Worm (Caenorhabditis elegans): Measurements from ENCODE around the gene B0336.13.

The B0336.13 gene

DNA sequence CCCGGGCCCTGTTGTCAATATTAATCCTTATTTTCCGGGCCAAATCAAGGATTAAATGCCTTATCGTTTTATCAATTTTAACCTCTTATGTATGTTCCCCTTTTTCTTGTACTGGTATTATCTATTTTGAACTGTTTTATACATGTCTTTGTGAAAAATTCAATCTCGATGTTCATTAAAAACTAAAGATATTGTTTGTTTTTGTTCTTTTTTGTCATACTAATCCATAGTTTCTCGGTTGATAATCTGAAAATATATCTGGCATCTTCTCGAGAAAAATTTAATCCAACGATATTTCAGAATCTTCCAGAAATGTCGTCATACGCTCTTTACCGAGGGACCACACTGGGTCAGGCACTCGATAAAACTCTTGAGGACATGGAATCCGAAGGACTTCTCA lies at the start of gene B0336.13:
Gene B0336.13 (plus strand): TSS at position 301 of the 400 bp plus-strand sequence.
- peak; percentile 22 for TF ChIP-seq ceh-36 (tag; optimal IDR thresholded peaks at IDR 0.05)
- TF ChIP-seq tra-4 (tag; optimal IDR thresholded peaks at IDR 0.05), result no peak

DNA sequence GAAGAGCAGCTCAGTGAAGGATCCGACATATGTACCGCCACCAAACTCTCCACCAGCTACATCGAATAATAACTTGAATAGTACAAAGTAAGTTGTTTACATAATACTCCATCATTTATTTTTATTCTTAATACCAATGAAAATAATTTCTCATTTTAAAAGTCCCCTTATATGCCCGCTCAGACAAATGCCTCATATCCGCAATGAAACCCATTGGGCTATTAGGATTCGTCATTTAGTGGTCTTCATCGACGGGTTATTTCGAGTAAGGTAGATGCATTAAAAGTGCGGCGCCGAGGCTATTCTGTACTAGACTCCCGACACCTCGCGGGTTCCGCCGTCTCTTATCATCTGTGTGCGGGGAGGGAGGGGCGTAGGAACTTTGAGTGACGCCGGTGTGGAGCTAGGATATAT lies 40.1 kb upstream of the B0336.13 start:
- TF ChIP-seq pes-1 (GFP tag; IDR thresholded peaks at IDR 0.05), result 0 out of 2 replicates have a peak, but pooled peaks have one; percentile 29
- TF ChIP-seq flt-1 (GFP tag; IDR thresholded peaks at IDR 0.05), result no peak

DNA sequence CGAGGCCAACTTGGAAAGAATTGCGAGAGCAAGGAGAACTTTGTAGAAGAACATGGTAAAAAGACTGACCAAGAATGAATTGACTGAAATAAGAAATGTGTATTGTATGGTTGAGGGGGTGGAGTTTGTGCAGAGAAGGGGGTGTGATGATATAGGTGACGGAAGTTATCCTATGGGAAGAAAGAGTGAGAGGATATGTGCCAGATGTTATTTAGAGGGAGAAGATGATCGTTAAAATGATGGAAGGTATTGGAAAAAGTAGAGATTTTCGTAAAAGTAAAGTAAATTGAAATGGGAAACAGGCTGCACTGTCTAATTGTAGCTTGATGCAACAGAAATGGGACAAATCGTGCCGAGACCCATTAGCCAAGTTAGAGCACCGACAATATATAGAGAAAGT lies 36.9 kb upstream of the B0336.13 start, which contains the start of gene sdz-21:
Gene sdz-21 (minus strand): TSS at position 101 of the 400 bp plus-strand sequence.
- TF ChIP-seq ceh-13 (GFP tag; optimal IDR thresholded peaks at IDR 0.05) (no peak), F13C5.2 (tag; optimal IDR thresholded peaks at IDR 0.05) (no peak), hmbx-1 (tag; optimal IDR thresholded peaks at IDR 0.05) (no peak), tbx-11 (GFP tag; IDR thresholded peaks at IDR 0.05) (no peak), scrt-1 (GFP tag; IDR thresholded peaks at IDR 0.05) (no peak), ets-7 (tag; optimal IDR thresholded peaks at IDR 0.05) (no peak), tra-4 (tag; optimal IDR thresholded peaks at IDR 0.05) (no peak), hmg-4 (GFP tag; optimal IDR thresholded peaks at IDR 0.05) (no peak), B0310.2 (tag; optimal IDR thresholded peaks at IDR 0.05) (no peak), flt-1 (GFP tag; IDR thresholded peaks at IDR 0.05) (no peak), pes-1 (GFP tag; IDR thresholded peaks at IDR 0.05) (no peak)

DNA sequence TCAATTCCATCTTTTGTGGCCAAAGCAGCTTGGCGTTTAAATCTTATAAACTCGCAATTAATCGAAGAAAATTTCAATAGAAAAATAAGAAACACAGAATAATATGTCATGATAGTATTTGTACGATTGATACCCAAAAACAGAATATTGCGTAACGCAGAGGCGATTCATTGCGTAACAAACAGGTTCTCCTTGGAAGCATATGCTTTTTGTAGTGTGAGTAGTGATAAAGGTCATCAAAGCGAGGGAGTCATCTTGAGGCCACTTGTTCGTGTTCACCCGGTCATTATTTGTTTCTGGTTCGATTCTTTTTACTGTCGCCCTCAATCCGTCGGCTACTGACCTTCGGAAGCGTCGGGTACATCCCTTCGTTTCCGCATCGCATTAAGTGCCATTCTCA lies 32.9 kb upstream of the B0336.13 start, which contains the start of gene F54E7.6:
Gene F54E7.6 (minus strand): TSS at position 110 of the 400 bp plus-strand sequence.
- TF ChIP-seq hmg-4 (GFP tag; optimal IDR thresholded peaks at IDR 0.05) (no peak), ets-7 (tag; optimal IDR thresholded peaks at IDR 0.05) (no peak), scrt-1 (GFP tag; IDR thresholded peaks at IDR 0.05) (no peak), sea-1 (GFP tag; conservative IDR thresholded peaks at IDR 0.05) (no peak), aly-1 (tag; optimal IDR thresholded peaks at IDR 0.05) (no peak), pes-1 (GFP tag; IDR thresholded peaks at IDR 0.05) (no peak), ceh-36 (tag; optimal IDR thresholded peaks at IDR 0.05) (no peak), ceh-13 (GFP tag; optimal IDR thresholded peaks at IDR 0.05) (no peak), ama-1 (optimal IDR thresholded peaks at IDR 0.05) (no peak), hmbx-1 (tag; optimal IDR thresholded peaks at IDR 0.05) (no peak), tbx-11 (GFP tag; IDR thresholded peaks at IDR 0.05) (no peak)

DNA sequence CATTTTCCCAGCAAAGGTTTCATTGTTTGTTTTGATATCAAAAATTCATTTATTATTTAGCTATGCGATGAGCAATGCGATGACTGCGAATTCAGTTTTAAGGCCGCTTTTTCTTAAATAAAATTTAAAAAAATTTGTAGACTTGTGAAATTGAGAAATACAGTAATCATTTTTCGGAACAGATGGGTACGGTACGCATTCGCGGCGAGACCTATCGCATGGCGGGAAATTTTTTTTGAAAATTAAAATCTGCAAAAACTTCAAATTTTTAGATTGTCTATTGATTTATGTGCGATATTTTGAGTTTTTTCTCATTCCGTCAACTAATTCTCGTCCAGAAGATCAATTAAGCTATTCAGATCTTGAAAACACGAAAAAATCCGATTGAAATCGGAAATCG lies 30.3 kb upstream of the B0336.13 start:
- TF ChIP-seq B0310.2 (tag; optimal IDR thresholded peaks at IDR 0.05) (no peak), scrt-1 (GFP tag; IDR thresholded peaks at IDR 0.05) (no peak), aly-1 (tag; optimal IDR thresholded peaks at IDR 0.05) (no peak), ama-1 (optimal IDR thresholded peaks at IDR 0.05) (no peak), hmg-4 (GFP tag; optimal IDR thresholded peaks at IDR 0.05) (no peak), F13C5.2 (tag; optimal IDR thresholded peaks at IDR 0.05) (no peak), hmbx-1 (tag; optimal IDR thresholded peaks at IDR 0.05) (no peak), tra-4 (tag; optimal IDR thresholded peaks at IDR 0.05) (no peak), flt-1 (GFP tag; IDR thresholded peaks at IDR 0.05) (no peak), tbx-37 (GFP tag; conservative IDR thresholded peaks at IDR 0.05) (no peak), pes-1 (GFP tag; IDR thresholded peaks at IDR 0.05) (no peak), ceh-13 (GFP tag; optimal IDR thresholded peaks at IDR 0.05) (no peak), ets-7 (tag; optimal IDR thresholded peaks at IDR 0.05) (no peak), tbx-11 (GFP tag; IDR thresholded peaks at IDR 0.05) (no peak), sea-1 (GFP tag; conservative IDR thresholded peaks at IDR 0.05) (no peak), ceh-36 (tag; optimal IDR thresholded peaks at IDR 0.05) (no peak)

DNA sequence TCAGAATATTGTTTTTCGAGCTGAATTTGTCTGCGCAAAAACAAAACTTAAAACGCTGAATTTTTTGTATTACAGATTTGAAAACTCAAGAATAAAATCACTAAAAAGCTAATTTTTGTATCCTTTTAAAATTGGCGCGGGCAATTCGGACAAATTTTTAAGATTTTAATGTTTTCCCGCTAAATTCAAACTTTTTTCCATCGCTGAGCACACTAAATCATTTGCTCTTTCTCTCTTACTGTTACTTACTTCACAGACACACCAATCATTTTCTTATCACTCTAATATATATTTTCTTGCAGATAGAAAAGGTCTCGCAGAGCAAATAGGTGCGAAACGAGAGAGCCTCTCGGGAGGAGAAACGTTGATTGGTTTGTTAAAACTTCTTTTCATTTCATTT lies 29.9 kb upstream of the B0336.13 start, which contains the start of gene par-3:
Gene par-3 (plus strand): TSS at position 301 of the 400 bp plus-strand sequence.
- TF ChIP-seq aly-1 (tag; optimal IDR thresholded peaks at IDR 0.05) (no peak), ets-7 (tag; optimal IDR thresholded peaks at IDR 0.05) (no peak), B0310.2 (tag; optimal IDR thresholded peaks at IDR 0.05) (no peak), hnd-1 (tag; optimal IDR thresholded peaks at IDR 0.05) (no peak), F13C5.2 (tag; optimal IDR thresholded peaks at IDR 0.05) (no peak), sea-1 (GFP tag; conservative IDR thresholded peaks at IDR 0.05) (no peak), scrt-1 (GFP tag; IDR thresholded peaks at IDR 0.05) (no peak), ama-1 (optimal IDR thresholded peaks at IDR 0.05) (no peak)

DNA sequence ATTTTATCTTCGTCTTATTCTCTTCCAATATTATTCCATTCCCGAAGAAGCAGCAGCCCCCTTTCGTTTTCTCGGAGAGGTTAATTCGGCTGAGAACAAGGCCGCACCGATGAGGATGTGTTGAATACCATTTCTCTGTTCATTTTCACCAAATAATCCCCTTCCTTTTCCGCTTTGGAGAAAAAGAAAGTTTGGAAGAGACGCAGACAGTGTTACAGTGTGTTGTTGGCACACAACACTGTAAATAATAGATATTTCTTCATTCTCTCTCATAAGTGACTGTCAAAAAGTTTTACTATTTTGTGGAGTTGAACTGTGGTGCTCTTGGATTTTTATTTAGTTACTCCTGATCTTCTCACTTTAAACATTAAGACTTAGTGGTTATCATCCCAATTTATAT lies 28.6 kb upstream of the B0336.13 start:
- TF ChIP-seq hmg-4 (GFP tag; optimal IDR thresholded peaks at IDR 0.05) (no peak), tbx-37 (GFP tag; conservative IDR thresholded peaks at IDR 0.05) (no peak), ceh-13 (GFP tag; optimal IDR thresholded peaks at IDR 0.05) (no peak), ets-7 (tag; optimal IDR thresholded peaks at IDR 0.05) (no peak), hmbx-1 (tag; optimal IDR thresholded peaks at IDR 0.05) (no peak), sea-1 (GFP tag; conservative IDR thresholded peaks at IDR 0.05) (no peak), pes-1 (GFP tag; IDR thresholded peaks at IDR 0.05) (no peak), ceh-36 (tag; optimal IDR thresholded peaks at IDR 0.05) (no peak), F13C5.2 (tag; optimal IDR thresholded peaks at IDR 0.05) (no peak), ama-1 (optimal IDR thresholded peaks at IDR 0.05) (no peak), tbx-11 (GFP tag; IDR thresholded peaks at IDR 0.05) (no peak), aly-1 (tag; optimal IDR thresholded peaks at IDR 0.05) (no peak)

DNA sequence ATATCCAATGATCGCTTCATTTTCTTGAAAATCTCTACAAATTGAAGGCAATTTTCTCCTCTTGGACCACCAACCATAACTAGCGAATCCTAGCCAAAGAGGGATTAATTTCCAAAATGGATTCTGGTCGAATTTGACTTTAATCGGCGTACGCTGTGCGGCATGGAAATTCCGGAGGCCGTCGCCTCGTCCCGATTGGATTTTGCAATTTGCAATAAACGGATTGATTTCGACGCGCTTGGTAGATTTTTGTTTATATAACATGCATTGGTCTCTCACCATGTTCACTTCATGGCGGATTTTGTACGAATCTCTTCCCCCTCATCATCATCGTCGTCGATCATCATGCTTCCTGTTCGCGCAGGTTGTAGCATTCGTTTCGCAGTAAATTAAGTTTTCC lies 28.1 kb upstream of the B0336.13 start:
- TF ChIP-seq tbx-11 (GFP tag; IDR thresholded peaks at IDR 0.05) (no peak), ets-7 (tag; optimal IDR thresholded peaks at IDR 0.05) (no peak), sea-1 (GFP tag; conservative IDR thresholded peaks at IDR 0.05) (no peak)
